Worm (Caenorhabditis elegans) whole organism, young adult: ENCODE measurements around the gene Y22D7AL.4.

Experiments
- attf-5 ChIP-seq: fragments of 200-800 bp; sonication (Bioruptor generic); optimal IDR thresholded peaks from 2 replicates; lab custom pipeline; 2018; ENCODE audit warnings: mild to moderate bottlenecking, missing genetic modification characterization, missing compliant biosample characterization
- attf-6 ChIP-seq: fragments of 200-800 bp; sonication (Bioruptor generic); IDR thresholded peaks from 2 replicates; pipeline ENCODE4 v1.3.6; 2022; ENCODE audit warnings: missing genetic modification reagents, missing genetic modification characterization, missing compliant biosample characterization
- egrh-3 ChIP-seq: fragments of 200-800 bp; sonication (Bioruptor generic); IDR thresholded peaks from 2 replicates; pipeline ENCODE4 v1.3.6; 2022; ENCODE audit warnings: missing genetic modification reagents, missing genetic modification characterization, missing compliant biosample characterization
- ets-4 ChIP-seq: fragments of 200-800 bp; sonication (Bioruptor generic); optimal IDR thresholded peaks from 2 replicates; lab custom pipeline; 2018; ENCODE audit warnings: mild to moderate bottlenecking, missing genetic modification characterization, missing compliant biosample characterization
- gei-17 ChIP-seq: fragments of 200-800 bp; sonication (Bioruptor generic); optimal IDR thresholded peaks from 2 replicates; lab custom pipeline; 2018; ENCODE audit warnings: mild to moderate bottlenecking, missing genetic modification characterization, missing compliant biosample characterization
- nhr-27 ChIP-seq: fragments of 200-800 bp; sonication (Bioruptor generic); optimal IDR thresholded peaks from 2 replicates; lab custom pipeline; 2018; ENCODE audit warnings: mild to moderate bottlenecking, missing genetic modification characterization, moderate library complexity, missing compliant biosample characterization
- nhr-80 ChIP-seq: sonication (generic microtip); optimal IDR thresholded peaks from 2 replicates; lab custom pipeline; 2016; ENCODE audit warnings: missing genetic modification characterization, missing compliant biosample characterization
- snpc-4 ChIP-seq, 5 experiments: fragments of 150-350 bp in 1 of 5; sonication (generic microtip) in 4 of 5; optimal IDR thresholded peaks; 2 replicates each; lab custom pipeline; 2014 to 2018; ENCODE audit warnings: missing genetic modification characterization in 5 of 5, missing biosample characterization in 3 of 5, antibody characterized with exemption in 2 of 5, mild to moderate bottlenecking in 2 of 5, missing compliant biosample characterization in 2 of 5, missing genotype in 2 of 5, moderate library complexity in 2 of 5, missing genetic modification reagents in 1 of 5
- ztf-6 ChIP-seq: fragments of 200-800 bp; sonication (Bioruptor generic); IDR thresholded peaks from 2 replicates; pipeline ENCODE4 v1.3.6; 2022; ENCODE audit warnings: missing genetic modification reagents, missing genetic modification characterization, missing compliant biosample characterization

- TF ChIP-seq nhr-80 (tag; lab: Kevin White, UChicago) (no peak), ztf-6 (GFP tag; lab: Robert Waterston, UW) (no peak), ets-4 (GFP tag; lab: Kevin White, UChicago) (no peak), gei-17 (GFP tag; lab: Kevin White, UChicago) (no peak), attf-5 (GFP tag; lab: Kevin White, UChicago) (no peak), attf-6 (GFP tag; lab: Robert Waterston, UW) (no peak), nhr-27 (tag; lab: Kevin White, UChicago) (no peak), egrh-3 (GFP tag; lab: Robert Waterston, UW) (no peak), snpc-4 (GFP tag; optimal IDR thresholded peaks at IDR 0.05; lab: Kevin White, UChicago) (no peak), snpc-4 (tag; optimal IDR thresholded peaks at IDR 0.05; lab: Kevin White, UChicago) (no peak)
These were observed 36.6 kb downstream of the Y22D7AL.4 start for ce11 chrIII:1663056-1663455.
